Worm (Caenorhabditis elegans): ENCODE data around the gene K06A4.7.

ce11 chrV:9531477-9531876 is 40.2 kb upstream of the K06A4.7 start, which contains the start of the genes C50F4.10 and pfk-1.2:
- TF ChIP-seq zfp-3 (GFP tag; conservative IDR thresholded peaks at IDR 0.05) = no peak
- TF ChIP-seq pha-4 (GFP tag; IDR thresholded peaks at IDR 0.05) = no peak
- TF ChIP-seq pha-4 (tag; optimal IDR thresholded peaks at IDR 0.05) = no peak

Data from whole organism, L4 larva.